Worm (Caenorhabditis elegans): Measurements from ENCODE around the gene lec-11.

DNA sequence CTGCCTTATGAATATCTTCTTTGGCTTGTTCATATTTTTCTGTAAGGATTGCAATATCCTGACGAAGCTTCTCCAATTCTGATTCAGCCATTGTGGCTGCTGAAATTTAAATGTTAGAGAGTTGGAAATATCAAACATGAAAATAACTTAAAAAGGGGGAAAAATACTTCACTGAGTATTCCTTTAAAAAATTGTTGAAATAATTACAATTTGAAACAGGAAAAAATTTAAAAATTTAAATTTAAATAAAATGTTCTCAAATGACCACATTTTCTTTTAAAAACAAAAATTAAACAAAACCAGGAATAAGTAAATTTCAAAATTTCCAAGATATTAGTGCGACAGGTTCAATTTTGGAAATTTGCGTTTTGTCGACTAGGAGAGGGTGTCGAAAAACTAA is 17.7 kb downstream of the lec-11 start, which contains the start of gene bicd-1:
- TF ChIP-seq nhr-12 (tag; optimal IDR thresholded peaks at IDR 0.05) (no peak), R02D3.7 (tag; optimal IDR thresholded peaks at IDR 0.05) (no peak), ama-1 (optimal IDR thresholded peaks at IDR 0.05) (no peak), nhr-11 (tag; optimal IDR thresholded peaks at IDR 0.05) (no peak), snpc-4 (tag; optimal IDR thresholded peaks at IDR 0.05) (no peak), nhr-76 (tag; optimal IDR thresholded peaks at IDR 0.05) (no peak), ceh-16 (tag; optimal IDR thresholded peaks at IDR 0.05) (no peak), fos-1 (tag; optimal IDR thresholded peaks at IDR 0.05) (no peak), jun-1 (tag; optimal IDR thresholded peaks at IDR 0.05) (no peak), ceh-28 (tag; optimal IDR thresholded peaks at IDR 0.05) (no peak), nhr-237 (tag; optimal IDR thresholded peaks at IDR 0.05) (no peak), pha-4 (tag; optimal IDR thresholded peaks at IDR 0.05) (no peak)
